Fruit fly (Drosophila melanogaster): ENCODE results near the gene mtd.
A peak's percentile ranks its signal among the peaks of the same experiment; 100 is the strongest.

mtd gene

dm6 chr3R:5319059-5319785, 31.0 kb downstream of the mtd start (continued):
- TF ChIP-seq sug (tag; optimal IDR thresholded peaks at IDR 0.05): no peak
- no peak for TF ChIP-seq E2f1 (GFP tag; IDR thresholded peaks at IDR 0.05)
- peak; percentile 75 for TF ChIP-seq ATbp (GFP tag; optimal IDR thresholded peaks at IDR 0.05)
- no peak for TF ChIP-seq stc (GFP tag; IDR thresholded peaks at IDR 0.05)
- peak; percentile 38 for TF ChIP-seq Mes4 (GFP tag; optimal IDR thresholded peaks at IDR 0.05)
- peak; percentile 22 for TF ChIP-seq CG4854 (GFP tag; optimal IDR thresholded peaks at IDR 0.05)
- no peak for TF ChIP-seq disco-r (GFP tag; optimal IDR thresholded peaks at IDR 0.05)
- no peak for TF ChIP-seq aop (GFP tag; IDR thresholded peaks at IDR 0.05)
- no peak for TF ChIP-seq CG12769 (tag; optimal IDR thresholded peaks at IDR 0.05)
- no peak for TF ChIP-seq Hr3 (GFP tag; optimal IDR thresholded peaks at IDR 0.05)
- TF ChIP-seq grn (GFP tag; optimal IDR thresholded peaks at IDR 0.05): peak; percentile 71
- TF ChIP-seq CG15269 (tag; optimal IDR thresholded peaks at IDR 0.05): no peak
- TF ChIP-seq caup (GFP tag; optimal IDR thresholded peaks at IDR 0.05; ENCODE audit: severe bottlenecking): no peak
- peak; percentile 53 for TF ChIP-seq bab2 (GFP tag; optimal IDR thresholded peaks at IDR 0.05)
- no peak for TF ChIP-seq CG9437 (GFP tag; optimal IDR thresholded peaks at IDR 0.05)
- no peak for TF ChIP-seq bbx (GFP tag; IDR thresholded peaks at IDR 0.05; ENCODE audit: partially characterized antibody)
- no peak for TF ChIP-seq Dip2 (GFP tag; IDR thresholded peaks at IDR 0.05)
- no peak for TF ChIP-seq Dfd (GFP tag; optimal IDR thresholded peaks at IDR 0.05)
- TF ChIP-seq dmrt11E (tag; optimal IDR thresholded peaks at IDR 0.05): peak; percentile 67
- no peak for TF ChIP-seq Hand (GFP tag; optimal IDR thresholded peaks at IDR 0.05)
- TF ChIP-seq HLH54F (GFP tag; optimal IDR thresholded peaks at IDR 0.05): no peak
- peak; percentile 54 for TF ChIP-seq fd64A (GFP tag; optimal IDR thresholded peaks at IDR 0.05)
- TF ChIP-seq croc (GFP tag; conservative IDR thresholded peaks at IDR 0.05): no peak
- TF ChIP-seq CG17568 (GFP tag; optimal IDR thresholded peaks at IDR 0.05): peak; percentile 79
- peak; percentile 36 for TF ChIP-seq nerfin-1 (tag; optimal IDR thresholded peaks at IDR 0.05)
- peak; percentile 45 for TF ChIP-seq onecut (GFP tag; IDR thresholded peaks at IDR 0.05)
- no peak for TF ChIP-seq slbo (GFP tag; IDR thresholded peaks at IDR 0.05)
- no peak for TF ChIP-seq tll (GFP tag; optimal IDR thresholded peaks at IDR 0.05)
- no peak for TF ChIP-seq slp2 (GFP tag; optimal IDR thresholded peaks at IDR 0.05)
- peak; percentile 39 for TF ChIP-seq CG18619 (GFP tag; optimal IDR thresholded peaks at IDR 0.05)
- peak; percentile 30 for TF ChIP-seq trem (tag; optimal IDR thresholded peaks at IDR 0.05)
- no peak for TF ChIP-seq zen (tag; optimal IDR thresholded peaks at IDR 0.05)
- TF ChIP-seq CG11504 (tag; optimal IDR thresholded peaks at IDR 0.05): peak; percentile 19
- TF ChIP-seq vfl (GFP tag; optimal IDR thresholded peaks at IDR 0.05): no peak
- no peak for TF ChIP-seq CG30020 (tag; optimal IDR thresholded peaks at IDR 0.05)
- no peak for TF ChIP-seq NFAT (GFP tag; IDR thresholded peaks at IDR 0.05)
- peak; percentile 60 for TF ChIP-seq CG7271 (tag; optimal IDR thresholded peaks at IDR 0.05)
- peak; percentile 46 for TF ChIP-seq CG1233 (GFP tag; optimal IDR thresholded peaks at IDR 0.05)
- TF ChIP-seq lov (optimal IDR thresholded peaks at IDR 0.05): no peak
- no peak for TF ChIP-seq lov (GFP tag; IDR thresholded peaks at IDR 0.05)
- no peak for TF ChIP-seq tup (GFP tag; optimal IDR thresholded peaks at IDR 0.05)
- TF ChIP-seq Sry-β (GFP tag; optimal IDR thresholded peaks at IDR 0.05): no peak
- no peak for TF ChIP-seq Fer2 (tag; optimal IDR thresholded peaks at IDR 0.05)
- TF ChIP-seq CG12071 (GFP tag; optimal IDR thresholded peaks at IDR 0.05): peak; percentile 18
- TF ChIP-seq CG12104 (GFP tag; optimal IDR thresholded peaks at IDR 0.05): peak; percentile 58
- no peak for TF ChIP-seq Six4 (GFP tag; optimal IDR thresholded peaks at IDR 0.05)
- no peak for TF ChIP-seq Ssrp (tag; optimal IDR thresholded peaks at IDR 0.05)
- no peak for TF ChIP-seq mld (GFP tag; IDR thresholded peaks at IDR 0.05; ENCODE audit: partially characterized antibody)
- TF ChIP-seq tx (GFP tag; optimal IDR thresholded peaks at IDR 0.05): peak; percentile 17

Data from whole organism, embryonic.